Worm (Caenorhabditis elegans): ENCODE data around the gene phf-33.

DNA sequence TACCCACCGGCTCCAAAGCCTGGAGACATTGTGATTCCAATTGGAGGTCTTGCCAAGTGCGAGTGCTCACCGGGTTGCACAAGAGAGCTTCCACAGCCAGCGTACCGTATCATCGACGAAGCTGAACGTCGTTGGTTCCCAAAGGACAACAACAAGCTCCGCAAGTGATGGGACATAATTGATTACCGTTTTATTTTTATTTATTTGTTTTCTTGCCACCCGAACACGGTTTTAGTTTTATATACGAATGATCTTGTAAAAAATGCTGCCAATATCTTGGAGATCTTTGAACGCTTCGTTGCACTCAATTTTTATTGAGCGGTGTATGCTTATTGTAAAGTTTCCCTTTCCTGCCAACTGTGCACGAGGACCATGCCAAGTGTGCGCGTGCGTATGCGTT is 40.6 kb downstream of the phf-33 start, which contains the start of gene K08H2.4:
- TF ChIP-seq nhr-76 (tag; optimal IDR thresholded peaks at IDR 0.05), result no peak
- no peak for TF ChIP-seq ztf-11 (tag; optimal IDR thresholded peaks at IDR 0.05)
- TF ChIP-seq nhr-10 (tag; optimal IDR thresholded peaks at IDR 0.05), result no peak
- TF ChIP-seq ZK546.5 (tag; optimal IDR thresholded peaks at IDR 0.05), result no peak
- no peak for TF ChIP-seq fkh-10 (GFP tag; optimal IDR thresholded peaks at IDR 0.05)

Data from whole organism, L4 larva.